Fruit fly (Drosophila melanogaster) whole organism, embryonic: Measurements from ENCODE around the gene CG31948.
A peak's percentile ranks its signal among the peaks of the same experiment; 100 is the strongest.

ENCODE experiments used
- BtbVII ChIP-seq: fragments of 200-800 bp; sonication (Bioruptor generic); optimal IDR thresholded peaks from 3 replicates; lab custom pipeline; 2017; ENCODE audit warnings: missing biosample characterization, mild to moderate bottlenecking, missing genetic modification characterization
- CG10366 ChIP-seq: fragments of 200-800 bp; sonication (Bioruptor generic); IDR thresholded peaks from 2 replicates; pipeline ENCODE4 v1.3.6; 2022; ENCODE audit warnings: missing biosample characterization, missing genetic modification characterization
- CG11695 ChIP-seq: fragments of 200-800 bp; sonication (Bioruptor generic); IDR thresholded peaks from 3 replicates; pipeline ENCODE4 v1.3.6; 2022; ENCODE audit warnings: missing biosample characterization, missing genetic modification characterization
- CG12155 ChIP-seq: fragments of 200-800 bp; sonication (Bioruptor generic); optimal IDR thresholded peaks from 3 replicates; lab custom pipeline; 2016; ENCODE audit warnings: missing biosample characterization, missing genetic modification characterization
- CG14441 ChIP-seq: fragments of 200-800 bp; sonication (Bioruptor generic); IDR thresholded peaks from 2 replicates; pipeline ENCODE4 v1.3.6; 2022; ENCODE audit warnings: missing biosample characterization, missing genetic modification characterization
- CG17802 ChIP-seq: fragments of 200-800 bp; sonication (Bioruptor generic); optimal IDR thresholded peaks from 2 replicates; lab custom pipeline; 2018; ENCODE audit warnings: missing biosample characterization, mild to moderate bottlenecking, missing genetic modification characterization, moderate library complexity
- CG1792 ChIP-seq: fragments of 200-800 bp; sonication (Bioruptor generic); optimal IDR thresholded peaks from 2 replicates; lab custom pipeline; 2016; ENCODE audit warnings: missing biosample characterization, missing genetic modification characterization
- CG1832 ChIP-seq: fragments of 200-800 bp; sonication (Bioruptor generic); optimal IDR thresholded peaks from 2 replicates; lab custom pipeline; 2017; ENCODE audit warnings: missing biosample characterization, mild to moderate bottlenecking, missing genetic modification characterization, inconsistent platforms
- CG2678 ChIP-seq: fragments of 200-800 bp; sonication (Bioruptor generic); optimal IDR thresholded peaks from 3 replicates; lab custom pipeline; 2019; ENCODE audit warnings: missing biosample characterization, mild to moderate bottlenecking, missing genetic modification characterization, moderate library complexity
- CG2712 ChIP-seq: fragments of 200-800 bp; optimal IDR thresholded peaks from 3 replicates; lab custom pipeline; 2019; ENCODE audit warnings: missing biosample characterization, mild to moderate bottlenecking, missing genetic modification characterization, moderate library complexity
- CG2889 ChIP-seq: fragments of 200-800 bp; sonication (Bioruptor generic); IDR thresholded peaks from 3 replicates; pipeline ENCODE4 v1.3.6; 2022; ENCODE audit warnings: missing biosample characterization, missing genetic modification characterization
- CG30020 ChIP-seq: fragments of 200-800 bp; optimal IDR thresholded peaks from 2 replicates; lab custom pipeline; 2019; ENCODE audit warnings: missing biosample characterization, mild to moderate bottlenecking, missing genetic modification characterization, moderate library complexity
- CG31441 ChIP-seq: fragments of 200-800 bp; sonication (Bioruptor generic); IDR thresholded peaks from 2 replicates; pipeline ENCODE4 v1.3.6; 2022; ENCODE audit warnings: missing biosample characterization, missing genetic modification characterization
- CG32532 ChIP-seq: fragments of 200-800 bp; sonication (Bioruptor generic); IDR thresholded peaks from 2 replicates; pipeline ENCODE4 v1.3.6; 2022; ENCODE audit warnings: missing biosample characterization, missing genetic modification characterization
- CG3847 ChIP-seq: fragments of 200-800 bp; sonication (Bioruptor generic); IDR thresholded peaks from 2 replicates; pipeline ENCODE4 v1.3.6; 2022; ENCODE audit warnings: missing biosample characterization, missing genetic modification characterization
- CG7839 ChIP-seq: fragments of 200-800 bp; sonication (Bioruptor generic); optimal IDR thresholded peaks from 3 replicates; lab custom pipeline; 2018; ENCODE audit warnings: missing biosample characterization, mild to moderate bottlenecking, missing genetic modification characterization, moderate library complexity
- CG8388 ChIP-seq: fragments of 200-800 bp; sonication (Bioruptor generic); optimal IDR thresholded peaks from 2 replicates; lab custom pipeline; 2019; ENCODE audit warnings: missing biosample characterization, mild to moderate bottlenecking, missing genetic modification characterization, moderate library complexity
- CG9932 ChIP-seq: fragments of 200-800 bp; sonication (Bioruptor generic); IDR thresholded peaks from 2 replicates; pipeline ENCODE4 v1.3.6; 2022; ENCODE audit warnings: missing biosample characterization, missing genetic modification characterization
- CrebB ChIP-seq: fragments of 200-800 bp; sonication (Bioruptor generic); optimal IDR thresholded peaks from 3 replicates; lab custom pipeline; 2018; ENCODE audit warnings: missing biosample characterization, mild to moderate bottlenecking, missing genetic modification characterization
- Deaf1 ChIP-seq: fragments of 200-800 bp; optimal IDR thresholded peaks from 3 replicates; lab custom pipeline; 2019; ENCODE audit warnings: missing biosample characterization, mild to moderate bottlenecking, missing genetic modification characterization, moderate library complexity
- E2f2 ChIP-seq: fragments of 200-800 bp; sonication (Bioruptor generic); IDR thresholded peaks from 2 replicates; pipeline ENCODE4 v1.3.6; 2022; ENCODE audit warnings: missing biosample characterization, missing genetic modification characterization
- Gug ChIP-seq: fragments of 200-800 bp; sonication (Bioruptor generic); IDR thresholded peaks from 4 replicates; pipeline ENCODE4 v1.3.6; 2022; ENCODE audit warnings: missing biosample characterization, missing genetic modification characterization
- HLH3B ChIP-seq: fragments of 200-800 bp; sonication (Bioruptor generic); IDR thresholded peaks from 2 replicates; pipeline ENCODE4 v1.3.6; 2022; ENCODE audit warnings: missing biosample characterization, missing genetic modification characterization
- HmgZ ChIP-seq: fragments of 200-800 bp; sonication (Bioruptor generic); optimal IDR thresholded peaks from 2 replicates; lab custom pipeline; 2018; ENCODE audit warnings: missing biosample characterization, mild to moderate bottlenecking, missing genetic modification characterization
- Lhr ChIP-seq: fragments of 200-800 bp; sonication (Bioruptor generic); optimal IDR thresholded peaks from 3 replicates; lab custom pipeline; 2017; ENCODE audit warnings: mild to moderate bottlenecking, missing biosample characterization, missing genetic modification reagents, missing genetic modification characterization
- NFAT ChIP-seq: fragments of 200-800 bp; sonication (Bioruptor generic); IDR thresholded peaks from 2 replicates; pipeline ENCODE4 v1.3.6; 2022; ENCODE audit warnings: missing biosample characterization, missing genetic modification characterization
- NK7.1 ChIP-seq: fragments of 200-800 bp; sonication (Bioruptor generic); optimal IDR thresholded peaks from 3 replicates; lab custom pipeline; 2016; ENCODE audit warnings: missing biosample characterization, missing genetic modification characterization
- Nf-YB ChIP-seq: fragments of 200-800 bp; sonication (Bioruptor generic); optimal IDR thresholded peaks from 3 replicates; lab custom pipeline; 2019; ENCODE audit warnings: missing biosample characterization, mild to moderate bottlenecking, missing genetic modification characterization, moderate library complexity
- Nf-YC ChIP-seq: fragments of 200-800 bp; optimal IDR thresholded peaks from 3 replicates; lab custom pipeline; 2019; ENCODE audit warnings: missing biosample characterization, mild to moderate bottlenecking, missing genetic modification characterization, moderate library complexity
- Oli ChIP-seq: fragments of 200-800 bp; sonication (Bioruptor generic); optimal IDR thresholded peaks from 2 replicates; lab custom pipeline; 2018; ENCODE audit warnings: missing biosample characterization, mild to moderate bottlenecking, missing genetic modification characterization, moderate library complexity
- Xbp1 ChIP-seq: fragments of 200-800 bp; sonication (Bioruptor generic); optimal IDR thresholded peaks from 3 replicates; lab custom pipeline; 2016; ENCODE audit warnings: missing biosample characterization, mild to moderate bottlenecking, missing genetic modification characterization
- cas ChIP-seq: fragments of 200-800 bp; sonication (Bioruptor generic); IDR thresholded peaks from 2 replicates; pipeline ENCODE4 v1.3.6; 2022; ENCODE audit warnings: missing biosample characterization, missing genetic modification characterization
- cato ChIP-seq: fragments of 200-800 bp; sonication (Bioruptor generic); optimal IDR thresholded peaks from 2 replicates; lab custom pipeline; 2016; ENCODE audit warnings: missing biosample characterization, missing genetic modification characterization, borderline replicate concordance
- ci ChIP-seq: fragments of 200-800 bp; sonication (Bioruptor generic); IDR thresholded peaks from 3 replicates; pipeline ENCODE4 v1.3.6; 2022; ENCODE audit warnings: missing biosample characterization, missing genetic modification characterization
- dm ChIP-seq: fragments of 200-800 bp; sonication (Bioruptor generic); optimal IDR thresholded peaks from 3 replicates; lab custom pipeline; 2016; ENCODE audit warnings: missing biosample characterization, missing genetic modification characterization
- ewg ChIP-seq: fragments of 200-800 bp; sonication (Bioruptor generic); optimal IDR thresholded peaks from 3 replicates; lab custom pipeline; 2017; ENCODE audit warnings: mild to moderate bottlenecking, missing biosample characterization, missing genetic modification reagents, missing genetic modification characterization
- fd3F ChIP-seq: fragments of 200-800 bp; sonication (Bioruptor generic); optimal IDR thresholded peaks from 2 replicates; lab custom pipeline; 2018; ENCODE audit warnings: missing biosample characterization, mild to moderate bottlenecking, missing genetic modification characterization, moderate library complexity
- fru ChIP-seq: fragments of >200 bp; optimal IDR thresholded peaks from 2 replicates; lab custom pipeline; 2017
- grau ChIP-seq: fragments of 200-800 bp; optimal IDR thresholded peaks from 3 replicates; lab custom pipeline; 2019; ENCODE audit warnings: missing biosample characterization, mild to moderate bottlenecking, missing genetic modification characterization, moderate library complexity
- hb ChIP-seq: fragments of 200-800 bp; sonication (Bioruptor generic); IDR thresholded peaks from 3 replicates; pipeline ENCODE4 v1.3.6; 2022; ENCODE audit warnings: missing biosample characterization, missing genetic modification characterization; ENCODE audit not compliant: partially characterized antibody
- lab ChIP-seq: fragments of 200-800 bp; sonication (Bioruptor generic); optimal IDR thresholded peaks from 3 replicates; lab custom pipeline; 2017; ENCODE audit warnings: missing biosample characterization, missing genetic modification characterization, mild to moderate bottlenecking, moderate library complexity, missing genetic modification reagents
- pan ChIP-seq, 4 experiments: fragments of >200 bp in 3 of 4; fragments of 200-800 bp in 1 of 4; sonication (Bioruptor generic) in 1 of 4; optimal IDR thresholded peaks in 3 of 4; IDR thresholded peaks in 1 of 4; 2 replicates each; pipeline versions ENCODE4 v1.3.6 to Lab custom; 2017 to 2022; ENCODE audit warnings: missing biosample characterization in 2 of 4, missing genetic modification characterization in 2 of 4, mixed read lengths in 1 of 4
- phol ChIP-seq: fragments of 200-800 bp; sonication (Bioruptor generic); optimal IDR thresholded peaks from 3 replicates; lab custom pipeline; 2018; ENCODE audit warnings: missing biosample characterization, mild to moderate bottlenecking, missing genetic modification characterization, moderate library complexity
- sens ChIP-seq: fragments of 200-800 bp; sonication (Bioruptor generic); peaks from one replicate; lab custom pipeline; 2016; ENCODE audit warnings: missing biosample characterization, missing genetic modification characterization
- shn ChIP-seq: fragments of 200-800 bp; sonication (Bioruptor generic); optimal IDR thresholded peaks from 3 replicates; lab custom pipeline; 2016; ENCODE audit warnings: missing biosample characterization, missing genetic modification characterization
- tll ChIP-seq, 2 experiments: fragments of 200-800 bp in 1 of 2; fragments of >200 bp in 1 of 2; sonication (Bioruptor generic) in 1 of 2; optimal IDR thresholded peaks; 2 replicates each; lab custom pipeline; 2017 to 2019; ENCODE audit warnings: missing biosample characterization in 2 of 2, missing genetic modification characterization in 2 of 2, mild to moderate bottlenecking in 1 of 2, moderate library complexity in 1 of 2
- ttk ChIP-seq: fragments of 200-800 bp; sonication (Bioruptor generic); IDR thresholded peaks from 2 replicates; pipeline ENCODE4 v2.1.2; 2022; ENCODE audit warnings: missing biosample characterization, missing genetic modification characterization
- vnd ChIP-seq: fragments of 200-800 bp; sonication (Bioruptor generic); IDR thresholded peaks from 3 replicates; pipeline ENCODE4 v1.3.6; 2022; ENCODE audit warnings: missing biosample characterization, missing genetic modification characterization; ENCODE audit not compliant: partially characterized antibody

The CG31948 gene

DNA sequence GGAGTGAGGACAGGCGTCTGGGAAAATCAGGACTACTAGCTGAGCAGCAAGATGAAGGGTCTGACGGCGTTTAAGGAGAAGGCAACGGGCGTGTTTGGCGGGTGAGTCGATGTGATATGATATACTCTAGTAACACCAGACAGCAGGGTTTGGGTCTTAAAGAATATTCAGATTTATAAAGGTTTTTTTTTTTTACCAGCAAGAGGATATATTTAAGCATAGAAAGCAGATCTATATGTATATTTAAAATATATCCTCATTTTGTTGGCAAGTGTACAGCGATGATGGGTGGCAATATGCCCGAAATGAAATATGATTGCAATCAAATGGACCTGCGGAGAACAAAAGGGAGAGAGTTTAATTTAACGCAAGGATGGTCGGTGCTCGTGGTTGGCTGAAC lies 14.3 kb downstream of the CG31948 start (continued):
- TF ChIP-seq ttk (GFP tag; lab: Robert Waterston, UW) (peak; percentile 35; the same call in 1 of the 2 replicates), CG30020 (tag; lab: Kevin White, UChicago) (no peak), sens (GFP tag; lab: Kevin White, UChicago) (peak; percentile 72), CG2889 (GFP tag; lab: Robert Waterston, UW) (no peak), CG12155 (GFP tag; lab: Kevin White, UChicago) (no peak), dm (GFP tag; lab: Kevin White, UChicago) (no peak), NK7.1 (GFP tag; lab: Kevin White, UChicago) (no peak), CrebB (tag; lab: Kevin White, UChicago) (no peak), NFAT (GFP tag; lab: Robert Waterston, UW) (no peak), ci (GFP tag; lab: Robert Waterston, UW) (0 out of 3 replicates have a peak, but pooled peaks have one; percentile 20)
- TF ChIP-seq, all 482 proteins: peak for 38

DNA sequence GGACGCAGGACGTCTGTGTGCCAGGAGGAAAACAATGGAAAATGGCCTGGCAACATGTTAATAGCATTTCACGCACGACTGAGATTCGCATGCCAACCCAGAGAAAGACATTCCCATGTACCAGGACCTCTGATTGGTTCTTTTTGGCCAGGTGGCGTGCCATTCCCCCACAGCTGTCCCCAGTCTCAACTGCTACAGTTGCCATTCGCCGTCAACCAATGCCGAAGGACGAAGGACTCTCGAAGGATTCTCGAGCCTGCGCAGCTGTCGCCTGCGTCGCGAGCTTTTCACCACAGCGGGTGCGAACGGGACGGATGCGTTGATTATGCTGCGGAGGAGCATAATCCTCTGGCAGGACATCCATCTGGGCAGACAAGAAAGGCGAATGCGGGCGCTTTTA lies 16.6 kb downstream of the CG31948 start, which contains the start of gene VGlut:
VGlut (plus strand) TSS at position 399 of the 400 bp plus-strand sequence.
- TF ChIP-seq BtbVII (GFP tag; lab: Kevin White, UChicago): no peak
- TF ChIP-seq CG9932: no peak
- TF ChIP-seq Lhr (GFP tag; lab: Kevin White, UChicago): no peak
- TF ChIP-seq Nf-YB (GFP tag; lab: Kevin White, UChicago): peak; percentile 91
- peak; percentile 84 for TF ChIP-seq ewg
- TF ChIP-seq CG3847 (GFP tag; lab: Robert Waterston, UW): no peak
- no peak for TF ChIP-seq cato (GFP tag; lab: Kevin White, UChicago)
- no peak for TF ChIP-seq fd3F
- TF ChIP-seq shn (GFP tag; lab: Kevin White, UChicago): no peak
- no peak for TF ChIP-seq lab (GFP tag; lab: Kevin White, UChicago)
- TF ChIP-seq CG1792 (GFP tag; lab: Kevin White, UChicago): no peak
- peak; percentile 1 for TF ChIP-seq CG1832 (GFP tag; lab: Kevin White, UChicago)
- TF ChIP-seq CG17802: no peak
- TF ChIP-seq Nf-YC (tag; lab: Kevin White, UChicago): peak; percentile 96
- peak; percentile 64 for TF ChIP-seq Deaf1
- TF ChIP-seq hb: 0 out of 3 replicates have a peak, but pooled peaks have one; percentile 39
- no peak for TF ChIP-seq Gug
- no peak for TF ChIP-seq HmgZ (tag; lab: Kevin White, UChicago)

DNA sequence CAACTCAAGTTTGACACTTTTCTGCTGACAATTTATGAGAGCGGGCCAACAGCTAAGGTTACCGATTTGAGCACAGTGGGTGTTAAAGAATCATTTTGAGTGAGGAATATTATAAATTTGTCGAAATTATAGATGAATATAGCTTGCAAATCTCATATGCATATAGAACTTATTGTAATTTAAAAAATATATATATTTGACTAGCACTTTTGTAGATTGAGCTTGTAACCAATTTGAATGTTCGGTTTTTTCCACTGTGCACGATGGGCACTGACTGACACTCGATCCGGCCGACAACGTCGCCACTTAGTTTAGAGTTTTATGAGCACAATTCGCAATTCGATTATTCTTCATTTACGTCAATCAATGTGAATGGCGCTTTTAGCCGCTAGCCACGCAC lies 18.1 kb downstream of the CG31948 start:
- TF ChIP-seq pan (optimal IDR thresholded peaks at IDR 0.05; lab: Kevin White, UChicago): no peak
- peak in 1 of 2 experiments; percentile 5 for TF ChIP-seq pan (GFP tag; optimal IDR thresholded peaks at IDR 0.05 in 1 of 2, IDR thresholded peaks at IDR 0.05 in 1 of 2)
- peak; percentile 53 for TF ChIP-seq CG31441 (GFP tag; lab: Robert Waterston, UW)
- no peak for TF ChIP-seq cas (GFP tag; lab: Robert Waterston, UW)
- no peak for TF ChIP-seq vnd
- peak; percentile 13; the same call in 1 of the 2 replicates for TF ChIP-seq E2f2 (GFP tag; lab: Robert Waterston, UW)
- TF ChIP-seq CG8388 (GFP tag; lab: Kevin White, UChicago): peak; percentile 23
- TF ChIP-seq tll (GFP tag; optimal IDR thresholded peaks at IDR 0.05; lab: Kevin White, UChicago): no peak
- peak; percentile 11; the same call in 1 of the 2 replicates for TF ChIP-seq CG10366 (GFP tag; lab: Robert Waterston, UW)
- TF ChIP-seq phol (tag; lab: Kevin White, UChicago): peak; percentile 16
- TF ChIP-seq Oli: peak; percentile 24
- peak; percentile 4 for TF ChIP-seq lab (GFP tag; lab: Kevin White, UChicago)
- TF ChIP-seq grau (tag; lab: Kevin White, UChicago): peak; percentile 19
- TF ChIP-seq CG2678: peak; percentile 36
- peak; percentile 4 for TF ChIP-seq Xbp1 (GFP tag; lab: Kevin White, UChicago)
- 0 out of 2 replicates have a peak, but pooled peaks have one; percentile 10 for TF ChIP-seq HLH3B (GFP tag; lab: Robert Waterston, UW)
- TF ChIP-seq CG11695: peak; percentile 21; the same call in 1 of the 3 replicates
- TF ChIP-seq CG2712: peak; percentile 12
- TF ChIP-seq CG32532 (GFP tag; lab: Robert Waterston, UW): 0 out of 2 replicates have a peak, but pooled peaks have one; percentile 12
- TF ChIP-seq fru: no peak
- 0 out of 2 replicates have a peak, but pooled peaks have one; percentile 10 for TF ChIP-seq CG14441 (GFP tag; lab: Robert Waterston, UW)
- no peak for TF ChIP-seq NK7.1 (GFP tag; lab: Kevin White, UChicago)
- TF ChIP-seq CG7839 (tag; lab: Kevin White, UChicago): peak; percentile 12
